Fruit fly (Drosophila melanogaster): Measurements from ENCODE around the gene CG10650.

The CG10650 gene

dm6 chr2L:19045111-19045560 is 49.4 kb upstream of the CG10650 start, which contains the start of the genes Ttc19 and Acn (continued):
- TF ChIP-seq eyg (GFP tag; optimal IDR thresholded peaks at IDR 0.05) (peak; percentile 88), croc (GFP tag; conservative IDR thresholded peaks at IDR 0.05) (peak; percentile 56; the same call in 1 of the 3 replicates), CG17829 (tag; optimal IDR thresholded peaks at IDR 0.05) (peak; percentile 87), tin (GFP tag; optimal IDR thresholded peaks at IDR 0.05) (peak; percentile 88), vfl (GFP tag; optimal IDR thresholded peaks at IDR 0.05) (peak; percentile 92), fd3F (GFP tag; optimal IDR thresholded peaks at IDR 0.05) (peak; percentile 72), CG11695 (GFP tag; IDR thresholded peaks at IDR 0.05) (peak; percentile 53; the same call in 1 of the 3 replicates), CG6254 (GFP tag; optimal IDR thresholded peaks at IDR 0.05) (peak; percentile 50), CG17361 (GFP tag; IDR thresholded peaks at IDR 0.05) (peak; percentile 91), stwl (tag; optimal IDR thresholded peaks at IDR 0.05) (peak; percentile 82), Xrp1 (GFP tag; IDR thresholded peaks at IDR 0.05) (peak; percentile 89), Ptx1 (GFP tag; IDR thresholded peaks at IDR 0.05) (peak; percentile 86), sim (GFP tag; IDR thresholded peaks at IDR 0.05) (no peak), CG34376 (GFP tag; optimal IDR thresholded peaks at IDR 0.05) (peak; percentile 75), Taf1 (GFP tag; IDR thresholded peaks at IDR 0.05) (peak; percentile 71), toy (GFP tag; IDR thresholded peaks at IDR 0.05) (no peak), CG5245 (GFP tag; optimal IDR thresholded peaks at IDR 0.05) (peak; percentile 61), mirr (GFP tag; optimal IDR thresholded peaks at IDR 0.05) (peak; percentile 39), CG1792 (GFP tag; optimal IDR thresholded peaks at IDR 0.05) (peak; percentile 87), TFAM (GFP tag; optimal IDR thresholded peaks at IDR 0.05) (peak; percentile 32), Drgx (GFP tag; IDR thresholded peaks at IDR 0.05) (peak; percentile 56), cato (GFP tag; optimal IDR thresholded peaks at IDR 0.05; ENCODE audit: borderline replicate concordance) (peak; percentile 68), so (GFP tag; IDR thresholded peaks at IDR 0.05) (peak; percentile 68; the same call in 1 of the 3 replicates), CG2712 (tag; optimal IDR thresholded peaks at IDR 0.05) (peak; percentile 88), CG18599 (GFP tag; optimal IDR thresholded peaks at IDR 0.05) (peak; percentile 81), CG7271 (tag; optimal IDR thresholded peaks at IDR 0.05) (peak; percentile 74), CG30431 (GFP tag; optimal IDR thresholded peaks at IDR 0.05) (peak; percentile 37), kah (GFP tag; optimal IDR thresholded peaks at IDR 0.05) (peak; percentile 29), CG8388 (GFP tag; optimal IDR thresholded peaks at IDR 0.05) (peak; percentile 81), Myb (GFP tag; optimal IDR thresholded peaks at IDR 0.05) (peak; percentile 88), Dip2 (GFP tag; IDR thresholded peaks at IDR 0.05) (no peak), inv (GFP tag; IDR thresholded peaks at IDR 0.05; ENCODE audit: partially characterized antibody) (peak; percentile 93), pros (GFP tag; optimal IDR thresholded peaks at IDR 0.05) (no peak), CG32532 (GFP tag; IDR thresholded peaks at IDR 0.05) (peak; percentile 87), CG12104 (GFP tag; optimal IDR thresholded peaks at IDR 0.05) (peak; percentile 71), vvl (GFP tag; IDR thresholded peaks at IDR 0.05) (peak; percentile 92), CG18619 (GFP tag; optimal IDR thresholded peaks at IDR 0.05) (peak; percentile 76), D19A (tag; optimal IDR thresholded peaks at IDR 0.05) (no peak), Dfd (GFP tag; optimal IDR thresholded peaks at IDR 0.05) (no peak), Hsf (GFP tag; optimal IDR thresholded peaks at IDR 0.05) (peak; percentile 91), esg (GFP tag; conservative IDR thresholded peaks at IDR 0.05) (peak; percentile 83)

dm6 chr2L:19041590-19041989 is 45.9 kb upstream of the CG10650 start, which contains the start of gene Catsup:
Catsup (plus strand) TSS chr2L:19041862.
- TF ChIP-seq otp (GFP tag; IDR thresholded peaks at IDR 0.05) (no peak), CG3163 (GFP tag; optimal IDR thresholded peaks at IDR 0.05) (no peak), CG3838 (GFP tag; optimal IDR thresholded peaks at IDR 0.05) (no peak), cato (GFP tag; optimal IDR thresholded peaks at IDR 0.05; ENCODE audit: borderline replicate concordance) (no peak), CG2129 (GFP tag; IDR thresholded peaks at IDR 0.05; ENCODE audit: partially characterized antibody) (no peak; the same call in 1 of the 2 replicates), CG3847 (GFP tag; IDR thresholded peaks at IDR 0.05) (no peak), oc (tag; optimal IDR thresholded peaks at IDR 0.05) (no peak), Stat92E (GFP tag; optimal IDR thresholded peaks at IDR 0.05) (no peak), Drgx (GFP tag; IDR thresholded peaks at IDR 0.05) (no peak), MBD-R2 (GFP tag; IDR thresholded peaks at IDR 0.05) (peak; percentile 71), E2f2 (GFP tag; IDR thresholded peaks at IDR 0.05) (peak; percentile 39; the same call in 1 of the 2 replicates), Bgb (GFP tag; IDR thresholded peaks at IDR 0.05; ENCODE audit: partially characterized antibody) (peak; percentile 70), Ssrp (tag; optimal IDR thresholded peaks at IDR 0.05) (no peak), Myb (GFP tag; optimal IDR thresholded peaks at IDR 0.05) (peak; percentile 46), stwl (tag; optimal IDR thresholded peaks at IDR 0.05) (peak; percentile 59), CG8478 (optimal IDR thresholded peaks at IDR 0.05) (no peak)

All from whole organism, embryonic.